Fruit fly (Drosophila melanogaster) whole organism: ENCODE results near the gene CG13038.

Experiments used
- CG8478 ChIP-seq: fragments of >200 bp; optimal IDR thresholded peaks from 2 replicates; lab custom pipeline; 2018; ENCODE audit warnings: inconsistent platforms
- usp ChIP-seq: fragments of >200 bp; optimal IDR thresholded peaks from 2 replicates; lab custom pipeline; 2017; ENCODE audit warnings: missing biosample characterization, missing genetic modification characterization, mixed read lengths

- TF ChIP-seq CG8478 (no peak), usp (GFP tag; lab: Kevin White, UChicago) (no peak)
These were observed 42.3 kb downstream of the CG13038 start, which contains the start of gene CG13047 for dm6 chr3L:16285346-16285911.
